Worm (Caenorhabditis elegans) whole organism, late embryonic: ENCODE measurements around the gene srh-40.

ENCODE experiments used
- C08G9.2 ChIP-seq: sonication (generic microtip); optimal IDR thresholded peaks from 2 replicates; lab custom pipeline; 2016; ENCODE audit warnings: mild to moderate bottlenecking, missing genetic modification characterization, moderate library complexity, missing compliant biosample characterization
- ama-1 ChIP-seq: fragments of 150-350 bp; optimal IDR thresholded peaks from 2 replicates; lab custom pipeline; 2014
- che-1 ChIP-seq: sonication (generic microtip); optimal IDR thresholded peaks from 2 replicates; lab custom pipeline; 2016; ENCODE audit warnings: mild to moderate bottlenecking, missing genetic modification characterization, missing compliant biosample characterization
- fkh-10 ChIP-seq: fragments of 150-350 bp; optimal IDR thresholded peaks from 2 replicates; lab custom pipeline; 2014; ENCODE audit warnings: missing biosample characterization, missing genetic modification reagents, missing genetic modification characterization
- hlh-30 ChIP-seq: sonication (generic microtip); optimal IDR thresholded peaks from 2 replicates; lab custom pipeline; 2017; ENCODE audit warnings: antibody characterized with exemption, missing genetic modification characterization, missing compliant biosample characterization; ENCODE audit not compliant: insufficient read depth
- hlh-8 ChIP-seq: sonication (generic microtip); optimal IDR thresholded peaks from 2 replicates; lab custom pipeline; 2016; ENCODE audit warnings: missing genotype, missing genetic modification characterization, missing compliant biosample characterization
- lin-11 ChIP-seq: fragments of 200-800 bp; sonication (Bioruptor generic); optimal IDR thresholded peaks from 2 replicates; lab custom pipeline; 2018; ENCODE audit warnings: mild to moderate bottlenecking, missing genetic modification characterization, missing compliant biosample characterization
- madf-2 ChIP-seq: sonication (generic microtip); optimal IDR thresholded peaks from 2 replicates; lab custom pipeline; 2017; ENCODE audit warnings: missing genetic modification characterization, missing compliant biosample characterization
- nhr-11 ChIP-seq: fragments of 150-350 bp; optimal IDR thresholded peaks from 2 replicates; lab custom pipeline; 2014; ENCODE audit warnings: missing biosample characterization, missing genetic modification characterization
- pha-4 ChIP-seq: fragments of 150-350 bp; optimal IDR thresholded peaks from 2 replicates; lab custom pipeline; 2018; ENCODE audit warnings: missing biosample characterization, missing genetic modification reagents, missing genetic modification characterization
- ref-2 ChIP-seq: sonication (generic microtip); optimal IDR thresholded peaks from 2 replicates; lab custom pipeline; 2016; ENCODE audit warnings: missing genetic modification characterization, missing compliant biosample characterization
- rnt-1 ChIP-seq: sonication (generic microtip); optimal IDR thresholded peaks from 2 replicates; lab custom pipeline; 2016; ENCODE audit warnings: missing genetic modification characterization, missing compliant biosample characterization
- unc-55 ChIP-seq: sonication (generic microtip); optimal IDR thresholded peaks from 2 replicates; lab custom pipeline; 2017; ENCODE audit warnings: missing biosample characterization, missing genetic modification reagents, missing genetic modification characterization
- unc-86 ChIP-seq: sonication (generic microtip); optimal IDR thresholded peaks from 2 replicates; lab custom pipeline; 2016; ENCODE audit warnings: missing genetic modification characterization, missing compliant biosample characterization

- TF ChIP-seq hlh-30 (no peak), fkh-10 (GFP tag; lab: Kevin White, UChicago) (no peak), rnt-1 (no peak), C08G9.2 (tag; lab: Kevin White, UChicago) (no peak), pha-4 (tag; lab: Kevin White, UChicago) (no peak), madf-2 (tag; lab: Kevin White, UChicago) (no peak), lin-11 (no peak), hlh-8 (tag; lab: Kevin White, UChicago) (no peak), che-1 (tag; lab: Kevin White, UChicago) (no peak), unc-55 (GFP tag; lab: Kevin White, UChicago) (no peak), ref-2 (tag; lab: Kevin White, UChicago) (no peak), ama-1 (no peak), unc-86 (tag; lab: Kevin White, UChicago) (no peak), nhr-11 (tag; lab: Kevin White, UChicago) (no peak)
These were observed 29.0 kb upstream of the srh-40 start, which contains the start of gene acr-21 for ce11 chrIII:6581585-6581984.
